Worm (Caenorhabditis elegans): ENCODE measurements around the gene ZK813.6.

DNA sequence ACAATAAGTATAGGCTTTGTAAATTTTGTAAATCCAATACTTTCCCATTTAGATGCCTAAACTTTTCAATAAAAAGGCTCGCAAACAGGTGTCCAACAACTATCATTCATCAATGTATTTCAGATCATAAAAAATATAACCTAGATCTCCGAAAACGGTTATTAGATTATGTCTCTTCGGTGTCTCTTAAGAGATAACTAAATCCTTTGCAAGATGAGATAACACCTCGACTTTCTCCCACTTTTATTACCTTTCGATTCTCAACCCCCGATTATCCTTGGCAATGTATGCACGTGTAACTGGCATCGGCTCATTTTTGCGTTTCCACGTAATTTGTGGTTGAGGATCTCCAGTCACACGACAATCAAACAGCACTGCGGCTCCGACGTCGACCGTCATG lies 37.5 kb downstream of the ZK813.6 start:
- TF ChIP-seq snpc-1.2 (GFP tag; IDR thresholded peaks at IDR 0.05), result no peak
- no peak for TF ChIP-seq pqm-1 (tag; optimal IDR thresholded peaks at IDR 0.05)
- TF ChIP-seq lsy-2 (tag; optimal IDR thresholded peaks at IDR 0.05), result no peak
- no peak for TF ChIP-seq mep-1 (tag; optimal IDR thresholded peaks at IDR 0.05)
- no peak for TF ChIP-seq lin-13 (GFP tag; optimal IDR thresholded peaks at IDR 0.05)
- no peak for TF ChIP-seq mdl-1 (tag; optimal IDR thresholded peaks at IDR 0.05)
- TF ChIP-seq nhr-28 (tag; optimal IDR thresholded peaks at IDR 0.05), result no peak
- TF ChIP-seq T20F7.1 (GFP tag; optimal IDR thresholded peaks at IDR 0.05), result no peak
- no peak for TF ChIP-seq nhr-11 (tag; optimal IDR thresholded peaks at IDR 0.05)
- no peak for TF ChIP-seq egl-27 (tag; optimal IDR thresholded peaks at IDR 0.05)
- no peak for TF ChIP-seq ces-1 (GFP tag; optimal IDR thresholded peaks at IDR 0.05)
- TF ChIP-seq dpl-1 (GFP tag; optimal IDR thresholded peaks at IDR 0.05), result no peak
